Fruit fly (Drosophila melanogaster) whole organism: ENCODE data around the gene CG9592.

Source experiments
- CG8478 ChIP-seq: fragments of >200 bp; optimal IDR thresholded peaks from 2 replicates; lab custom pipeline; 2018; ENCODE audit warnings: inconsistent platforms
- Dll ChIP-seq: fragments of >200 bp; optimal IDR thresholded peaks from 2 replicates; lab custom pipeline; 2017
- EcR ChIP-seq, 2 experiments: fragments of >200 bp; optimal IDR thresholded peaks; 2 replicates each; lab custom pipeline; 2017; ENCODE audit warnings: missing biosample characterization in 2 of 2, missing genetic modification characterization in 2 of 2, missing genetic modification reagents in 2 of 2
- pan ChIP-seq: fragments of >200 bp; optimal IDR thresholded peaks from 2 replicates; lab custom pipeline; 2017
- psq ChIP-seq: fragments of >200 bp; optimal IDR thresholded peaks from 2 replicates; lab custom pipeline; 2017
- usp ChIP-seq: fragments of >200 bp; optimal IDR thresholded peaks from 2 replicates; lab custom pipeline; 2017; ENCODE audit warnings: missing biosample characterization, missing genetic modification characterization, mixed read lengths

The CG9592 gene

dm6 chr3L:14549958-14550357, 32.3 kb downstream of the CG9592 start:
- no peak for TF ChIP-seq pan (lab: Kevin White, UChicago)
- TF ChIP-seq EcR (GFP tag; optimal IDR thresholded peaks at IDR 0.05; lab: Kevin White, UChicago), result no peak
- no peak for TF ChIP-seq CG8478 (lab: Kevin White, UChicago)
- TF ChIP-seq usp, result no peak
- no peak for TF ChIP-seq Dll (lab: Kevin White, UChicago)
- TF ChIP-seq psq (lab: Kevin White, UChicago), result no peak

DNA sequence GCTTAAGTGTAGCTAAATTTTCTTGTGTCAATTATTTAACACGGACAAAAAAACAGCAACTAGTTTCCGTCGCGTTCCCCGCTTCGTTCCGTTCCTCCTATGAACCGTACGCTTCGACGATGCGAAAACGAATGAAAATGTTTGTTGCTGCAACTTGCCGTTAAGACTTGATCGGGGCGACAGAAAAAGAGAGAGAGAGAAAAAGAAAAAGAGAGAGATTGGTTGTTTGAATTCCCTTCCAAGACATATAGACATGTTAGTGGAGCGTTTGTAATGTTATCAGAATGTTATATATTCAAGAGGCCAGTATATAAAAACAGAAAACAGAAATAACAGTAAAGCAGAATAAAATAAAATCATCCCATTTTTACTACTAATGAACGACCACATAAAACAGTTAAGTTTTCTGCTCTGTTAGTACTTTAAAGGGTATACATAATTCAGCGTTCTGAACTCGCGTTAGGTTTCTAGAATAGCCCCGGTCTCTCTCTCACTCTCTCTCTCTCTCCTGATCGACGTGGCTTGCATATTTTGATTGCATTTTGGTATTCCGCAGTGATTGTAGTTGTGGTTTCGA, 33.3 kb downstream of the CG9592 start, which contains the start of gene Gbs-70E:
Gene Gbs-70E, minus strand, starts transcription at position 137 of the 577 bp plus-strand sequence.
- TF ChIP-seq CG8478 (lab: Kevin White, UChicago) (no peak), EcR (GFP tag; optimal IDR thresholded peaks at IDR 0.05; lab: Kevin White, UChicago) (no peak), usp (no peak), pan (lab: Kevin White, UChicago) (no peak), Dll (lab: Kevin White, UChicago) (no peak), psq (lab: Kevin White, UChicago) (no peak)

- TF ChIP-seq Dll (lab: Kevin White, UChicago) (no peak), pan (lab: Kevin White, UChicago) (no peak), psq (lab: Kevin White, UChicago) (no peak), EcR (GFP tag; optimal IDR thresholded peaks at IDR 0.05; lab: Kevin White, UChicago) (no peak), usp (no peak), CG8478 (lab: Kevin White, UChicago) (no peak)
Measured at dm6 chr3L:14551621-14552020, 34.0 kb downstream of the CG9592 start.

DNA sequence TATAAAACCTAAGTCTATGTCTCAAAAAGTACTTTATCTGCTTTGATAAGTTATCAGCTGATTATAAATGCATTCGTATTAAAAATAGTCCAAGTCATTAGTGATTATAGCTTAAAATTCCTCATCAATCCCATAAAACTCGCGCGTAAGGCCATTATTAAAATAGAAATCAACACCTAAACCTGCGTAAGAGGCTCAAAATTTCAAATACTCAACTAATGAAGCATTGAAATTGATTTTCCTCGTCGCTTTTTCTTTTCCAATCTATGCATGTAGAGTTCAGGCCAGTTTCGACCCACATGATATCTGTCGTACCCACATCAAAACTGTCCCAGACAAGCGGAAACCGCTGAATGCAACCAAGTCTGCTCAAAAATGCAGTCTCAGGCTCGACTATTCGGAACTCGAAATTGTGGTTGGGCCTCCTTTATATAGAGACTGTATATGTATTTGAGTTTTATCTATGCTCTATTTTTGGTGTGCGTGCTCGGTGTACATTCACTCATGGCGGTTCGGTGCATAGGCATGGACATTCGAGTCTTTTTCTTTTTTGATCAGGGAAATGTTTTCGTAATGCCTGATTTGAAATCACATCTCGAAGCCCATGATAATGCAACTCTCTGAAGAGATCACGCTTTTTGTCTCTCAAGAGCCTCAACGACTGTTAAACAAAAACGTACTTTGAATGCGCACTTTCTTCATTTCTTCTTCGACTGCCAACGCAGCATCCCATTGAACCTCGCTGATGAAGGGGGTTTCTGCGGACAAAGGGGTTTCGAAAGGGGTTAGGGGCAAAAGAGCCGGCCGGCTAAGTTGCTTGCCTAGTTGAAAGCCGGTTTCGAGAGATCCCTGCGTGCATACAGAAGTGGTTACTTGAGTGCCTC, 34.7 kb downstream of the CG9592 start:
- TF ChIP-seq CG8478 (lab: Kevin White, UChicago), result no peak
- TF ChIP-seq Dll (lab: Kevin White, UChicago), result no peak
- TF ChIP-seq psq (lab: Kevin White, UChicago), result no peak
- no peak for TF ChIP-seq usp
- no peak for TF ChIP-seq pan (lab: Kevin White, UChicago)
- TF ChIP-seq EcR (GFP tag; optimal IDR thresholded peaks at IDR 0.05; lab: Kevin White, UChicago), result no peak

dm6 chr3L:14552925-14553239, 35.3 kb downstream of the CG9592 start:
- TF ChIP-seq pan (lab: Kevin White, UChicago) (no peak), CG8478 (lab: Kevin White, UChicago) (no peak), EcR (GFP tag; optimal IDR thresholded peaks at IDR 0.05; lab: Kevin White, UChicago) (no peak), Dll (lab: Kevin White, UChicago) (no peak), psq (lab: Kevin White, UChicago) (no peak), usp (no peak)

DNA sequence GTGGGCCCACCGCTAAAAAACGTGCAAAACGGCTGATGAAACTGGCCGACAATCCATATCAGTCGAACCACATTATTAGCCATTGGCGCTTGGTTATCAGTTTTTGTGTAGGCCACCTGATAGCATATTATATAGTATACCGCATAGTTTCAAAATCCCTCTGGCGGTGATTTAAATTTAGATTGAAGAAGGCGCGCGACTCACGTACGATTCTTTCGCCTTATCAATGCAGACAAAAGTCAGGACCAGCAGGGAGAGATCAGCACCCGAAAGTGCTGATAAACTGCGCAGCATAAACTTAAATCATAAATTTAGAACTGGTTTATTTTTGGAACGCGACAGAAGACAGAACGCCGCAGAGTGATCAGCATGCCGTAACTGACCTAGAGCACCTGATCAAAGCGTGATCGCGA, 36.3 kb downstream of the CG9592 start:
- no peak for TF ChIP-seq CG8478 (lab: Kevin White, UChicago)
- TF ChIP-seq Dll (lab: Kevin White, UChicago), result no peak
- TF ChIP-seq pan (lab: Kevin White, UChicago), result no peak
- no peak for TF ChIP-seq psq (lab: Kevin White, UChicago)
- no peak for TF ChIP-seq usp
- no peak for TF ChIP-seq EcR (GFP tag; optimal IDR thresholded peaks at IDR 0.05; lab: Kevin White, UChicago)

dm6 chr3L:14555052-14555451, 37.4 kb downstream of the CG9592 start:
- TF ChIP-seq Dll (lab: Kevin White, UChicago), result no peak
- no peak for TF ChIP-seq psq (lab: Kevin White, UChicago)
- no peak for TF ChIP-seq usp

dm6 chr3L:14556177-14556576, 38.6 kb downstream of the CG9592 start:
- TF ChIP-seq usp (no peak), Dll (lab: Kevin White, UChicago) (no peak), psq (lab: Kevin White, UChicago) (no peak), pan (lab: Kevin White, UChicago) (no peak), CG8478 (lab: Kevin White, UChicago) (no peak), EcR (GFP tag; optimal IDR thresholded peaks at IDR 0.05; lab: Kevin White, UChicago) (peak in 1 of 2 experiments; percentile 47)

DNA sequence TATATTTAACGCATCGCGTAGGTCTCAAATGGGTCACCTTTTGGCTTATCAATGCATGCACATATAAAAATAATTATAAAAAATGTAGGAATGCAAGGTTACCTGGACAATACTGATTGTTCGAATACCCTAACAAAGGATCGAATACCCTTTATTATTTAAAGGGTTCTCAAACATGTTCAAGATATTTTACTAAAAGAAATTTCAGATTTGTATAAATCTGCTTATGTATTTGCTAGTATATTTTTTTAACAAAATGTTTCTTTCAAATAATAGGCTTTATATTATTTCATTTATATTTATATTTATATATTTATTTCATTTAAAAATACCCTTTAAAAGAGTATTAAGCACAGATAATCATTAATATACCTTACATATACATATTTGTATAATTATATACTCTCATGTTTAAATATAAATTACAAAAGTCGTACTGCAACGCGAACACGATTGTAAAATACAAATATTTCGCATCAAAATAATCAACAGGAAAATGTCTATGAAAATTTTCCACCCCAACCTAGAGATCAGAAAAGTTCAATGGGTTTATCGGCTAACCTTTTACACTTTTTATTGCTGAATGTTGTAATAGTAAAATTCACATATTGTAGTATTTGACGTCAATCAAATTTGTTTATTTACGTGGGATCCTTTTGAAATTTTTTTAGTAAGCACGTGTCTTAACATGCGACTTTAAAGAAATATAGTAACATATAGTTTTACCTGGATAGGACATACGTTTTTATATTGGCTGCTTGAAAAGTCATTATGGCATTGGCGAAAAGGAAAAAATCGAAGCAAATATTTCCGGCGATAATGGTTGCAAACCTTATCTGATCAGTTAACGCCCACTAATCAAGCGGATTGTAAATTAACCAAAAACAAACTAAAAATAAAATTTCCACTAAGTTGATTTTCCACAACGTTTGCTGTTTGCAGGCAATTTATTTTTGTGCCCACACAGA, 39.4 kb downstream of the CG9592 start:
- TF ChIP-seq psq (lab: Kevin White, UChicago), result no peak
- no peak for TF ChIP-seq Dll (lab: Kevin White, UChicago)
- TF ChIP-seq usp, result no peak
- no peak for TF ChIP-seq CG8478 (lab: Kevin White, UChicago)
- no peak for TF ChIP-seq EcR (GFP tag; optimal IDR thresholded peaks at IDR 0.05; lab: Kevin White, UChicago)
- no peak for TF ChIP-seq pan (lab: Kevin White, UChicago)

dm6 chr3L:14558018-14558417, 40.4 kb downstream of the CG9592 start:
- TF ChIP-seq CG8478 (lab: Kevin White, UChicago) (no peak), psq (lab: Kevin White, UChicago) (no peak), Dll (lab: Kevin White, UChicago) (no peak), usp (no peak), EcR (GFP tag; optimal IDR thresholded peaks at IDR 0.05; lab: Kevin White, UChicago) (no peak), pan (lab: Kevin White, UChicago) (no peak)
